Worm (Caenorhabditis elegans): ENCODE measurements around the gene selt-1.2.

selt-1.2 gene

DNA sequence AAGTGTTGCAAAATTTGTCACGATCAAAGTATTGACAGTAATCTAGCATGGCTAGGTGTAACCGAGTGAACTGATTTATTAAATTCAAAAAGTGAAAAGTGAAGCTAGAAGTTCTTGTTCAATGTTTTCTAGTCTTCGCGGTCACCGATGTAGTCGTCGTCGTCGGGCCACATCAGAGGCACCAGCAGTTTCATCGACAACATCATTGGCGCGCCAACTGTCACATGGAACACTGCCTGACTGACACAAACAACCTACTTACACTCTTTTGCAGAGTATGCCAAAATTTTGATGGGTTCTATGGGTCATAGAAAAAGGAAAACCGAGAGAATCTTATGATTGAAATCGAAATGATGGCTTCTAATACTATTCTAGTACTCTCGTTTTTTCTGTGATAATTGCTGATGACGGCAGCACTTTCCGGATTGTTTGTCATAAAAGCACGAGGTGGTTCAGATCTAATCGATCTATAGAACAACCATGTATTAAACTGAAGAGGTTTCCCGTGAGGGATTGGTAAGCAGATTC lies 21.7 kb downstream of the selt-1.2 start:
- TF ChIP-seq nhr-19 (GFP tag; conservative IDR thresholded peaks at IDR 0.05) (no peak), C04F5.9 (tag; optimal IDR thresholded peaks at IDR 0.05) (no peak), lin-14 (GFP tag; optimal IDR thresholded peaks at IDR 0.05) (peak; percentile 10), ceh-8 (GFP tag; optimal IDR thresholded peaks at IDR 0.05) (no peak), mab-9 (GFP tag; IDR thresholded peaks at IDR 0.05) (no peak), unc-98 (GFP tag; IDR thresholded peaks at IDR 0.05) (no peak), nhr-20 (tag; optimal IDR thresholded peaks at IDR 0.05) (peak; percentile 12), efl-1 (optimal IDR thresholded peaks at IDR 0.05) (no peak), efl-1 (GFP tag; optimal IDR thresholded peaks at IDR 0.05 in 1 of 2) (peak in 1 of 2 experiments; percentile 63), lin-35 (GFP tag; optimal IDR thresholded peaks at IDR 0.05) (peak in 1 of 2 experiments; percentile 31), lin-13 (GFP tag; optimal IDR thresholded peaks at IDR 0.05) (no peak), elt-3 (tag; optimal IDR thresholded peaks at IDR 0.05) (no peak), nhr-71 (tag; optimal IDR thresholded peaks at IDR 0.05) (peak; percentile 30), nhr-85 (tag) (peak; percentile 62), sox-4 (tag; optimal IDR thresholded peaks at IDR 0.05) (no peak), nhr-12 (tag; optimal IDR thresholded peaks at IDR 0.05) (no peak), rnt-1 (tag; optimal IDR thresholded peaks at IDR 0.05) (no peak), alr-1 (tag; optimal IDR thresholded peaks at IDR 0.05; ENCODE audit: borderline replicate concordance) (no peak), aly-2 (tag; optimal IDR thresholded peaks at IDR 0.05) (no peak), mdl-1 (tag; optimal IDR thresholded peaks at IDR 0.05) (peak in 1 of 2 experiments; percentile 26), fkh-8 (tag; optimal IDR thresholded peaks at IDR 0.05) (no peak), ceh-88 (GFP tag; IDR thresholded peaks at IDR 0.05) (no peak), tlp-1 (tag; optimal IDR thresholded peaks at IDR 0.05) (no peak), isw-1 (GFP tag; IDR thresholded peaks at IDR 0.05) (no peak), unc-130 (tag; optimal IDR thresholded peaks at IDR 0.05) (peak; percentile 21), ama-1 (optimal IDR thresholded peaks at IDR 0.05) (no peak), unc-86 (tag; optimal IDR thresholded peaks at IDR 0.05) (no peak), hlh-17 (GFP tag; optimal IDR thresholded peaks at IDR 0.05; ENCODE audit: borderline replicate concordance) (no peak), elt-2 (tag; optimal IDR thresholded peaks at IDR 0.05) (no peak), blmp-1 (tag; optimal IDR thresholded peaks at IDR 0.05) (peak; percentile 53), nhr-84 (tag; optimal IDR thresholded peaks at IDR 0.05) (no peak)

DNA sequence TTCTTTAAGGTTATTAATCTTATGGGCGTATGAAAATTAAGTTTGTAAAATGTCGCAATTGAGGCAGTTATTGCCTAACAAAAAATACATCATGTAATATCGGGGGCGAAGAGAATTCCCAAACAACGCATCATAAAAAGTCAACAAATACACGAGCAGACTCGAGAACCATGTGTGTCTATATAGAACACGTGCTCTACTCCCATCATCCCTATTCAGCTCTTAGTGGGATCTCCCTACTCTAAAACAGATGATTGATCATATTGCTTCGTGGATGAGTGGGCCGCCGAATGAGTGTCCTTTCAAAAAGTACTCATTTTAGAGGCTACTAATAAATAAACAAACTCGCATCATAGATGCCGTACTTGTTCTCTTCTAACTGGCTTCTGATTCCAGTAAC lies 22.7 kb downstream of the selt-1.2 start:
- TF ChIP-seq nhr-71 (tag; optimal IDR thresholded peaks at IDR 0.05): peak; percentile 12
- TF ChIP-seq unc-86 (tag; optimal IDR thresholded peaks at IDR 0.05): peak; percentile 17
- TF ChIP-seq dpl-1 (GFP tag; optimal IDR thresholded peaks at IDR 0.05): no peak
- no peak for TF ChIP-seq nhr-85 (tag)
- peak; percentile 44 for TF ChIP-seq tbx-2 (tag; optimal IDR thresholded peaks at IDR 0.05)
- TF ChIP-seq rnt-1 (tag; optimal IDR thresholded peaks at IDR 0.05): no peak
- peak; percentile 25 for TF ChIP-seq lin-14 (GFP tag; optimal IDR thresholded peaks at IDR 0.05)

DNA sequence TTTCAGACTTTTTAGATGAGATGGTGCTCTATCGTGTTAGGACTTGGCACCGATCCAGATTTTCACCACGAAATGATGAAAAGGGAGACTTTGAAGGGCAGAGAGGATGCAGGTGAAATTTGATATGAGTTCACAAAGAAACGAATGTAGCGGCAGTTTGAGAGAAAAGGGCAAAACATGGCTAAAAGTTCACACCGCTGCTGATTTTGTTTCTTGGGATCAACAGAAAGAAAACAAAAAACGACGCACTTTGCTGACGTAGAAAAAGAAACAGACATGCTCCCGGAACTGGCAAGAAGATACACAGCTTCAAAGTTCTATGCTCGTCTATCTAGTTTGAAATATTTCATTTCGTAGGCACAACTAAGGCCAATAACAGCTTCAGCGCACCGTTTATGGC lies 23.6 kb downstream of the selt-1.2 start:
- no peak for TF ChIP-seq nhr-84 (tag; optimal IDR thresholded peaks at IDR 0.05)
- no peak for TF ChIP-seq unc-30 (tag; optimal IDR thresholded peaks at IDR 0.05)
- no peak for TF ChIP-seq efl-1 (optimal IDR thresholded peaks at IDR 0.05)
- peak in 1 of 2 experiments; percentile 49 for TF ChIP-seq efl-1 (GFP tag; optimal IDR thresholded peaks at IDR 0.05 in 1 of 2)
- TF ChIP-seq hlh-4 (tag; optimal IDR thresholded peaks at IDR 0.05): peak; percentile 36
- TF ChIP-seq fkh-8 (tag; optimal IDR thresholded peaks at IDR 0.05): no peak
- peak; percentile 22 for TF ChIP-seq nhr-71 (tag; optimal IDR thresholded peaks at IDR 0.05)
- TF ChIP-seq irx-1 (tag; optimal IDR thresholded peaks at IDR 0.05): no peak

DNA sequence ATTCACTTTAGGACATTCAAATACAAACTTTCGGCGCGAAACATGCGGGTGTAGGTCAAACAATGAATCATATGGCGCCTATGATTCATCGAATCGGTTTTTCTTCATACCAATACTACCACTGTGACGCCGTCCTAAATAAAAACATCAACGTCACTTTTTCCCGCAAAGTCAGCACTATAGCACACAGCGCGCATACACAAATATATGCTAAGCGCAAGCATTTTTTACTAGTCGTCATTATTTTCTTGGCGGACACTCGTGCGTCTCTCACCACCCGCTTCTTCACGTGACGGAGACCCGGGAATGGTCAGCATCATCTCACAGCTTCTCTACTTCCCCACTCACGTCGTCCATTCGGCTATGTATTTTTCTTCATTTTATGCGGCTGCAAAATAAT lies 24.0 kb downstream of the selt-1.2 start:
- TF ChIP-seq lin-13 (GFP tag; optimal IDR thresholded peaks at IDR 0.05) (no peak), C04F5.9 (tag; optimal IDR thresholded peaks at IDR 0.05) (no peak), fkh-10 (GFP tag; optimal IDR thresholded peaks at IDR 0.05) (no peak), pax-3 (tag; optimal IDR thresholded peaks at IDR 0.05) (peak; percentile 38), nhr-77 (tag; optimal IDR thresholded peaks at IDR 0.05) (peak; percentile 23), mep-1 (tag; optimal IDR thresholded peaks at IDR 0.05) (peak; percentile 4), jun-1 (tag; optimal IDR thresholded peaks at IDR 0.05) (peak; percentile 48), nhr-11 (tag; optimal IDR thresholded peaks at IDR 0.05) (no peak), nhr-47 (tag; optimal IDR thresholded peaks at IDR 0.05) (peak; percentile 40), mab-9 (GFP tag; IDR thresholded peaks at IDR 0.05) (no peak), lsy-2 (tag; optimal IDR thresholded peaks at IDR 0.05) (peak in 1 of 2 experiments; percentile 30), dpl-1 (GFP tag; optimal IDR thresholded peaks at IDR 0.05) (no peak), egl-13 (tag; optimal IDR thresholded peaks at IDR 0.05) (peak; percentile 27), lin-14 (GFP tag; optimal IDR thresholded peaks at IDR 0.05) (peak; percentile 65), xbp-1 (tag; optimal IDR thresholded peaks at IDR 0.05) (no peak), alr-1 (tag; optimal IDR thresholded peaks at IDR 0.05; ENCODE audit: borderline replicate concordance) (no peak), blmp-1 (tag; optimal IDR thresholded peaks at IDR 0.05) (peak; percentile 46), nhr-71 (tag; optimal IDR thresholded peaks at IDR 0.05) (peak; percentile 57), nhr-28 (tag; optimal IDR thresholded peaks at IDR 0.05) (no peak)

All from whole organism, L1 larva.